Worm (Caenorhabditis elegans): Measurements from ENCODE around the gene F13D12.8.

Gene F13D12.8

DNA sequence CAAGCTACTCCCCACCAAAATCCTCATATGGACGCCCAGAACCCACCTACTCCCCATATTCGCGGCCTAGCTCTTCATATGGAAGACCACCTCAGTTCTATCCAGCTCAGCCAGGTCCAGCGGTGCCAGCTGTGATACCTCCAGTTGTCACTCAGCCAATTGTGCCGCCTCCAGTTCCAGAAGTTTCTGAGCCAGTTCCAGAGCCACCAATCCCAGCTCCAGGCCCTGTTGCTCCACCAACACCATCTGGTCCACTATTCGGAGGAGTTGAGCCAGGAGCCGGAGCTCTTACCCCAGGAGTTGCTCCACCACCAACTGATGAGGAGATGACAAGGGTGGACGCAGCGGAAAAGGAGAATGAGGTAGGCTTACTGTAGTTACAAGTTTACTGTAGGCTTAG lies 10.8 kb downstream of the F13D12.8 start:
- TF ChIP-seq ceh-2 (tag; optimal IDR thresholded peaks at IDR 0.05) (no peak), tbx-2 (tag; optimal IDR thresholded peaks at IDR 0.05) (no peak), pha-2 (tag; optimal IDR thresholded peaks at IDR 0.05) (no peak), ahr-1 (tag; optimal IDR thresholded peaks at IDR 0.05) (no peak), fax-1 (tag; optimal IDR thresholded peaks at IDR 0.05) (no peak), fkh-10 (GFP tag; optimal IDR thresholded peaks at IDR 0.05) (no peak), C38D4.7 (GFP tag; optimal IDR thresholded peaks at IDR 0.05) (no peak), pros-1 (tag; optimal IDR thresholded peaks at IDR 0.05) (no peak), F13H6.1 (tag; optimal IDR thresholded peaks at IDR 0.05) (no peak), nhr-232 (tag; optimal IDR thresholded peaks at IDR 0.05) (no peak), pag-3 (tag; optimal IDR thresholded peaks at IDR 0.05; ENCODE audit: borderline replicate concordance) (no peak), nhr-11 (tag; optimal IDR thresholded peaks at IDR 0.05) (no peak), zip-5 (tag; optimal IDR thresholded peaks at IDR 0.05) (no peak), ztf-16 (tag; optimal IDR thresholded peaks at IDR 0.05) (no peak), ceh-31 (tag; optimal IDR thresholded peaks at IDR 0.05) (no peak)

DNA sequence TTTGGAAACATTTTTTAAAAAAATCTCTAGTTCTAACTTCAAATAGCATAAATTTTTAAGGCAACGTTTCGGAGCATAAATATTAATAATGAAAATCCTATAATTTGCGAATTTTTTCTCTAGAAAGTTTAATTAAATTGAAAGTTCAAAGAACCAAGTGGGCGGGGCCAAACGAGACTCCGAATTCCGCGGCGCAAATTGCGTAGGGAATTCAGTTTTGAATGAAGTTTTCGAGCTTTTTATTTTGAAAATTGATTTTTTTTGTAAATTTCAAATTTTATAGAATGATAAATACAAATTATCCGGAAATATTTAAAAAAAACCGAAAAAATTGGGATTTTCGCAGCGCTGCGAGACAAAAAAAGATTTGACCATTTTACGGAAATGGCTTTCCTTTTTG lies 11.6 kb downstream of the F13D12.8 start:
- TF ChIP-seq tbx-2 (tag; optimal IDR thresholded peaks at IDR 0.05) (no peak), ztf-16 (tag; optimal IDR thresholded peaks at IDR 0.05) (no peak), eyg-1 (tag; optimal IDR thresholded peaks at IDR 0.05) (no peak), tbx-7 (tag; optimal IDR thresholded peaks at IDR 0.05) (no peak)

DNA sequence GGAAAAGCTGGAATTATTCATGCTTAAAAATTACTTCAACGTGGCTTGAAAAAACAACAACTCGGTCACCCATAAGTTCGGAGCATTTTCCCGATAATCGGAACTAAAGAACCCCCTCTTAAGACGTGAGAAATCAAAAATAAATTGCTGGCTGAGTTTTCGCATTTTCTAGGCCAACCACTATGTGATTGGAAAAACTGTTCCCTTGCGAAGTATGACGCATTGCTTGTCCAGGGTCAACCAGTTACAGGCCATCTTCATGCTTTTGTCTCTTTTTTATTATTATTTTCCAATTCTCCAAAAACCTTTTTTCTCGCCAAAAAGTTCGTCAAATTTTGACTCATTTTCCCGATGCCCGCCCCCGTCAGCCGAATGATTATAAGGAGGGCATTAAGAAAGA lies 12.3 kb downstream of the F13D12.8 start, which contains the start of gene F13D12.3:
F13D12.3 (plus strand) TSS at position 301 of the 400 bp plus-strand sequence.
- TF ChIP-seq C08G9.2 (tag; optimal IDR thresholded peaks at IDR 0.05) (no peak), pag-3 (tag; optimal IDR thresholded peaks at IDR 0.05; ENCODE audit: borderline replicate concordance) (no peak), unc-3 (GFP tag; conservative IDR thresholded peaks at IDR 0.05) (no peak), unc-3 (tag; optimal IDR thresholded peaks at IDR 0.05) (no peak), ceh-2 (tag; optimal IDR thresholded peaks at IDR 0.05) (no peak), hlh-6 (tag; optimal IDR thresholded peaks at IDR 0.05) (no peak), ceh-22 (tag; optimal IDR thresholded peaks at IDR 0.05) (no peak), zip-5 (tag; optimal IDR thresholded peaks at IDR 0.05) (no peak), K02D7.2 (tag; optimal IDR thresholded peaks at IDR 0.05) (no peak), ama-1 (optimal IDR thresholded peaks at IDR 0.05) (no peak), odd-2 (tag; optimal IDR thresholded peaks at IDR 0.05) (no peak), C38D4.7 (GFP tag; optimal IDR thresholded peaks at IDR 0.05) (no peak), fax-1 (tag; optimal IDR thresholded peaks at IDR 0.05) (no peak), mec-3 (tag; optimal IDR thresholded peaks at IDR 0.05; ENCODE audit: borderline replicate concordance) (no peak), sdc-2 (tag; optimal IDR thresholded peaks at IDR 0.05) (no peak)

DNA sequence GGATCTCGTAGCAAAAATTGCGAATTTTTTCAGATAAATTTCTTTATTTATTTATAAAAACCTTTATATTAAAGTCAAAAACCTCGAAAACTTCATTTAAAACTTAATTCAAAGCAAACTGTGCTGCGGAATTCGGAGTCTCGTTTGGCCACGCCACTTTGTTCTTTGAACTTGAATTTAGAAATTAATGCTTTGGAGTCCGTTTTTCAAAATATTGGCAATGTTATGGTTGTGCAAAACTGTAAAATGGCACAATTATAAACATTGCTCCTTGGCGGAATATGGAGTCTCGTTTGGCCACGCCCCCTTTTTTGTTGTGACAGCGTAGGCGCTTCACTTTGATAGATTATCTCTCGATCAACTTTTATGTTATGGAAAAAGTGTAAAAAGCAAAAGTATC lies 12.9 kb downstream of the F13D12.8 start:
- TF ChIP-seq ets-4 (tag; optimal IDR thresholded peaks at IDR 0.05) (no peak), ceh-14 (tag; optimal IDR thresholded peaks at IDR 0.05) (no peak), T23F11.4 (GFP tag; optimal IDR thresholded peaks at IDR 0.05) (no peak), gmeb-2 (tag; optimal IDR thresholded peaks at IDR 0.05) (no peak), Y22D7AL.16 (tag; optimal IDR thresholded peaks at IDR 0.05) (no peak), elt-4 (tag; optimal IDR thresholded peaks at IDR 0.05) (no peak), ceh-30 (tag; optimal IDR thresholded peaks at IDR 0.05) (no peak), ztf-16 (tag; optimal IDR thresholded peaks at IDR 0.05) (no peak), pha-4 (tag; optimal IDR thresholded peaks at IDR 0.05) (no peak), hlh-8 (tag; optimal IDR thresholded peaks at IDR 0.05) (no peak), dve-1 (tag; optimal IDR thresholded peaks at IDR 0.05) (no peak), C38D4.7 (GFP tag; optimal IDR thresholded peaks at IDR 0.05) (no peak), mec-3 (tag; optimal IDR thresholded peaks at IDR 0.05; ENCODE audit: borderline replicate concordance) (no peak), lin-11 (tag; optimal IDR thresholded peaks at IDR 0.05) (no peak), ref-2 (tag; optimal IDR thresholded peaks at IDR 0.05) (no peak), fkh-6 (tag; optimal IDR thresholded peaks at IDR 0.05) (no peak), ceh-6 (GFP tag; optimal IDR thresholded peaks at IDR 0.05) (no peak)
